In the genomic region with DNA sequence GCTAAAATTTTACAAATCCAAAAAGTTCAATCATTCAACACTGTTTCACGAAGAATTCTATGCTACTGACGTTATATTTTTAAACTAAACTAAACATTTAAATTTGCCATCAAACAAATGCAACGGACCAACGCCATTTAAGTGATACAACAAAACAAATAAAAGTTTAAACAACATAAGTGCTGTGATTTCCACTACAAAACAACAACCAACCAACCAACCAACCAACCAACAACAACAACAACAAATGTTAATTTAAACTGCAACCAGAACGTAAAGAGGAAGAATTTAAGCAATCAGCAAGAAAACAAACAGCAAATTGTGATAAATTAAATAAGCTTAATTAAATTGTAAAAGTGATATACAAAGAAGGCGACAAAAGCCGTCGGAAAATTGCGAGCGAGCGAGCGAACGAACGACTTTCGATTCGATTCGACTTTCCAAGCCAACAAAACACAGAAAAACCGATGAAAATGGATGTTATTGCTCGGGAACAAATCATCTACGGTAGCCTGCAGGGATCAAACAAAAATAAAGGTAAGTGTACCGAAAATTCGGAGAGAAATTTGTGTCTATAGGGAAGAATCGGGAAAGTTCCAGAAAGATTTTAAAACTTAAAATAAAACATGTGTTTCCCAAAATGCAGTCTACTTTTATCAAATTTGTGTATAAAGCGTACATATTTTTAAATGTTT, we compare ENCODE assay signal across 3 fruit fly cellular contexts.
TF ChIP-seq lines count a peak whose summit lies in the region.

No protein-coding gene starts in this region.

- TF ChIP-seq CTCF in whole organism, embryonic (GFP tag; optimal IDR thresholded peaks at IDR 0.05; lab: Kevin White, UChicago): no peak

TF ChIP-seq in whole organism, adult, 20 proteins besides CTCF, POLR2A, EP300 and RAD21:
- TF ChIP-seq CG14711 (tag; optimal IDR thresholded peaks at IDR 0.05; lab: Kevin White, UChicago): no peak
- peak; percentile 2 for TF ChIP-seq CG5204 (GFP tag; optimal IDR thresholded peaks at IDR 0.05; lab: Kevin White, UChicago)
- peak; percentile 8 for TF ChIP-seq CG11617 (GFP tag; optimal IDR thresholded peaks at IDR 0.05; lab: Kevin White, UChicago)
- peak; percentile 47 for TF ChIP-seq tj (GFP tag; optimal IDR thresholded peaks at IDR 0.05; lab: Kevin White, UChicago)
- peak; percentile 23 for TF ChIP-seq Crg-1 (GFP tag; optimal IDR thresholded peaks at IDR 0.05; lab: Kevin White, UChicago)
- TF ChIP-seq Mnt (GFP tag; optimal IDR thresholded peaks at IDR 0.05; lab: Kevin White, UChicago): no peak
- TF ChIP-seq toe (GFP tag; optimal IDR thresholded peaks at IDR 0.05; lab: Kevin White, UChicago): no peak

TF ChIP-seq in whole organism, embryonic, 481 proteins besides CTCF, POLR2A, EP300 and RAD21 (continues in another document):
- TF ChIP-seq phol (tag; optimal IDR thresholded peaks at IDR 0.05; lab: Kevin White, UChicago) (peak; percentile 8), ftz-f1 (GFP tag; optimal IDR thresholded peaks at IDR 0.05; lab: Kevin White, UChicago) (no peak), Kr (GFP tag; optimal IDR thresholded peaks at IDR 0.05; lab: Kevin White, UChicago) (no peak), Usf (GFP tag; optimal IDR thresholded peaks at IDR 0.05; lab: Kevin White, UChicago) (no peak), chif (GFP tag; optimal IDR thresholded peaks at IDR 0.05; lab: Kevin White, UChicago) (no peak), CG12769 (tag; optimal IDR thresholded peaks at IDR 0.05; lab: Kevin White, UChicago) (no peak), grn (GFP tag; optimal IDR thresholded peaks at IDR 0.05; lab: Kevin White, UChicago) (no peak), CG1024 (GFP tag; IDR thresholded peaks at IDR 0.05; lab: Robert Waterston, UW) (no peak), CG10267 (tag; optimal IDR thresholded peaks at IDR 0.05; lab: Kevin White, UChicago) (no peak), chinmo (GFP tag; IDR thresholded peaks at IDR 0.05; lab: Robert Waterston, UW; ENCODE audit: partially characterized antibody) (no peak), dysf (GFP tag; IDR thresholded peaks at IDR 0.05; lab: Robert Waterston, UW) (no peak), wdn (GFP tag; IDR thresholded peaks at IDR 0.05; lab: Robert Waterston, UW) (peak; percentile 52), mld (GFP tag; IDR thresholded peaks at IDR 0.05; lab: Robert Waterston, UW; ENCODE audit: partially characterized antibody) (no peak), CG8944 (GFP tag; optimal IDR thresholded peaks at IDR 0.05; lab: Kevin White, UChicago) (peak; percentile 11), Doc3 (GFP tag; IDR thresholded peaks at IDR 0.05; lab: Robert Waterston, UW; ENCODE audit: partially characterized antibody) (no peak), CG3847 (GFP tag; IDR thresholded peaks at IDR 0.05; lab: Robert Waterston, UW) (no peak), bcd (GFP tag; optimal IDR thresholded peaks at IDR 0.05; lab: Kevin White, UChicago) (no peak), slp2 (GFP tag; optimal IDR thresholded peaks at IDR 0.05; lab: Kevin White, UChicago) (no peak), Dad (GFP tag; optimal IDR thresholded peaks at IDR 0.05; lab: Kevin White, UChicago) (no peak), CG12104 (GFP tag; optimal IDR thresholded peaks at IDR 0.05; lab: Kevin White, UChicago) (peak; percentile 21), ken (GFP tag; IDR thresholded peaks at IDR 0.05; lab: Robert Waterston, UW) (0 out of 3 replicates have a peak, but pooled peaks have one; percentile 36), CG34422 (GFP tag; IDR thresholded peaks at IDR 0.05; lab: Robert Waterston, UW) (0 out of 3 replicates have a peak, but pooled peaks have one; percentile 0), maf-S (GFP tag; optimal IDR thresholded peaks at IDR 0.05; lab: Kevin White, UChicago) (no peak), CG2712 (tag; optimal IDR thresholded peaks at IDR 0.05; lab: Kevin White, UChicago) (no peak), da (GFP tag; optimal IDR thresholded peaks at IDR 0.05; lab: Kevin White, UChicago) (no peak), Ets65A (GFP tag; lab: Kevin White, UChicago) (peak; percentile 86), CG1792 (GFP tag; optimal IDR thresholded peaks at IDR 0.05; lab: Kevin White, UChicago) (no peak), CG13775 (GFP tag; optimal IDR thresholded peaks at IDR 0.05; lab: Kevin White, UChicago) (peak; percentile 26), CG11093 (GFP tag; IDR thresholded peaks at IDR 0.05; lab: Robert Waterston, UW) (no peak), CG9609 (GFP tag; optimal IDR thresholded peaks at IDR 0.05; lab: Kevin White, UChicago) (no peak), sug (tag; optimal IDR thresholded peaks at IDR 0.05; lab: Kevin White, UChicago) (peak; percentile 1), CG6272 (GFP tag; IDR thresholded peaks at IDR 0.05; lab: Robert Waterston, UW) (no peak), lola (GFP tag; optimal IDR thresholded peaks at IDR 0.05; lab: Kevin White, UChicago) (no peak), sna (GFP tag; IDR thresholded peaks at IDR 0.05; lab: Robert Waterston, UW; ENCODE audit: partially characterized antibody) (0 out of 2 replicates have a peak, but pooled peaks have one; percentile 1), Dll (GFP tag; IDR thresholded peaks at IDR 0.05; lab: Robert Waterston, UW; ENCODE audit: partially characterized antibody) (no peak), HLHmδ (GFP tag; optimal IDR thresholded peaks at IDR 0.05; lab: Kevin White, UChicago) (no peak), Sox100B (GFP tag; optimal IDR thresholded peaks at IDR 0.05; lab: Kevin White, UChicago) (peak; percentile 0), Dbx (GFP tag; IDR thresholded peaks at IDR 0.05; lab: Robert Waterston, UW) (peak; percentile 64; the same call in 1 of the 3 replicates)

TF ChIP-seq in whole organism, wandering third instar larva, 38 proteins besides CTCF, POLR2A, EP300 and RAD21:
- TF ChIP-seq Hr83 (GFP tag; optimal IDR thresholded peaks at IDR 0.05; lab: Kevin White, UChicago; ENCODE audit: poor library complexity, severe bottlenecking): peak; percentile 58
- peak; percentile 32 for TF ChIP-seq GATAd (GFP tag; optimal IDR thresholded peaks at IDR 0.05; lab: Kevin White, UChicago)
- TF ChIP-seq dl (GFP tag; optimal IDR thresholded peaks at IDR 0.05; lab: Kevin White, UChicago; ENCODE audit: insufficient read depth in 1 of 2, partially characterized antibody in 2 of 2): no peak
- TF ChIP-seq N (GFP tag; optimal IDR thresholded peaks at IDR 0.05; lab: Kevin White, UChicago): no peak
- no peak for TF ChIP-seq lola (GFP tag; optimal IDR thresholded peaks at IDR 0.05; lab: Kevin White, UChicago)
- no peak for TF ChIP-seq dmrt93B (GFP tag; optimal IDR thresholded peaks at IDR 0.05; lab: Kevin White, UChicago)
- TF ChIP-seq sv (GFP tag; optimal IDR thresholded peaks at IDR 0.05; lab: Kevin White, UChicago): peak; percentile 60
